Worm (Caenorhabditis elegans) whole organism, L3 larva: ENCODE results near the gene K02C4.5.

Experiments used
- R02D3.7 ChIP-seq: fragments of 150-350 bp; optimal IDR thresholded peaks from 2 replicates; lab custom pipeline; 2014; ENCODE audit warnings: missing biosample characterization, missing genetic modification characterization
- ZK546.5 ChIP-seq: sonication (generic microtip); optimal IDR thresholded peaks from 2 replicates; lab custom pipeline; 2017; ENCODE audit warnings: missing biosample characterization, missing genetic modification characterization
- ama-1 ChIP-seq: fragments of 150-350 bp; optimal IDR thresholded peaks from 2 replicates; lab custom pipeline; 2018
- ceh-16 ChIP-seq: sonication (generic microtip); optimal IDR thresholded peaks from 2 replicates; lab custom pipeline; 2017; ENCODE audit warnings: missing biosample characterization, missing genetic modification characterization
- ceh-28 ChIP-seq: fragments of 150-350 bp; optimal IDR thresholded peaks from 2 replicates; lab custom pipeline; 2014; ENCODE audit warnings: missing biosample characterization, missing genetic modification reagents, missing genetic modification characterization
- ceh-82 ChIP-seq: fragments of 150-350 bp; optimal IDR thresholded peaks from 2 replicates; lab custom pipeline; 2014; ENCODE audit warnings: missing biosample characterization, missing genetic modification characterization
- ceh-9 ChIP-seq: sonication (generic microtip); optimal IDR thresholded peaks from 2 replicates; lab custom pipeline; 2018; ENCODE audit warnings: missing biosample characterization, missing genetic modification characterization
- daf-12 ChIP-seq: fragments of 150-350 bp; optimal IDR thresholded peaks from 2 replicates; lab custom pipeline; 2014; ENCODE audit warnings: missing biosample characterization, missing genetic modification reagents, missing genetic modification characterization
- egl-27 ChIP-seq: sonication (generic microtip); optimal IDR thresholded peaks from 4 replicates; lab custom pipeline; 2017; ENCODE audit warnings: missing biosample characterization, missing genetic modification reagents, missing genetic modification characterization
- egl-5 ChIP-seq: fragments of 150-350 bp; optimal IDR thresholded peaks from 2 replicates; lab custom pipeline; 2017; ENCODE audit warnings: missing biosample characterization, missing genetic modification reagents, missing genetic modification characterization, inconsistent platforms
- elt-1 ChIP-seq: fragments of 150-350 bp; optimal IDR thresholded peaks from 2 replicates; lab custom pipeline; 2014; ENCODE audit warnings: missing biosample characterization, missing genetic modification characterization
- elt-2 ChIP-seq: sonication (generic microtip); optimal IDR thresholded peaks from 2 replicates; lab custom pipeline; 2016; ENCODE audit warnings: missing genetic modification reagents, mild to moderate bottlenecking, missing genetic modification characterization, missing compliant biosample characterization
- elt-3 ChIP-seq, 3 experiments: fragments of 150-350 bp in 1 of 3; sonication (generic microtip) in 2 of 3; optimal IDR thresholded peaks; 2 replicates in 2 of 3; 4 replicates in 1 of 3; lab custom pipeline; 2014 to 2017; ENCODE audit warnings: missing biosample characterization in 3 of 3, missing genetic modification characterization in 3 of 3
- eor-1 ChIP-seq, 2 experiments: fragments of 150-350 bp; optimal IDR thresholded peaks; 2 replicates each; lab custom pipeline; 2014 to 2018; ENCODE audit warnings: missing biosample characterization in 2 of 2, missing genetic modification characterization in 2 of 2
- fkh-10 ChIP-seq: sonication (generic microtip); optimal IDR thresholded peaks from 2 replicates; lab custom pipeline; 2017; ENCODE audit warnings: missing biosample characterization, missing genetic modification reagents, missing genetic modification characterization
- fkh-2 ChIP-seq: fragments of 150-350 bp; optimal IDR thresholded peaks from 2 replicates; lab custom pipeline; 2014; ENCODE audit warnings: missing biosample characterization, missing genetic modification reagents, missing genetic modification characterization
- fos-1 ChIP-seq: fragments of 150-350 bp; optimal IDR thresholded peaks from 2 replicates; lab custom pipeline; 2014; ENCODE audit warnings: missing biosample characterization, missing genetic modification characterization
- hmg-11 ChIP-seq: sonication (generic microtip); optimal IDR thresholded peaks from 2 replicates; lab custom pipeline; 2016; ENCODE audit warnings: missing genetic modification characterization, missing compliant biosample characterization
- jun-1 ChIP-seq: fragments of 150-350 bp; optimal IDR thresholded peaks from 2 replicates; lab custom pipeline; 2014; ENCODE audit warnings: missing biosample characterization, missing genetic modification reagents, missing genetic modification characterization
- lin-39 ChIP-seq: fragments of 150-350 bp; optimal IDR thresholded peaks from 2 replicates; lab custom pipeline; 2018; ENCODE audit warnings: missing biosample characterization, missing genetic modification reagents, missing genetic modification characterization
- lsy-12 ChIP-seq: sonication (generic microtip); optimal IDR thresholded peaks from 2 replicates; lab custom pipeline; 2016; ENCODE audit warnings: mild to moderate bottlenecking, missing genetic modification characterization, missing compliant biosample characterization
- mdl-1 ChIP-seq: fragments of 150-350 bp; optimal IDR thresholded peaks from 2 replicates; lab custom pipeline; 2014; ENCODE audit warnings: missing biosample characterization, missing genetic modification characterization
- mml-1 ChIP-seq: fragments of 150-350 bp; sonication (generic microtip); optimal IDR thresholded peaks from 3 replicates; lab custom pipeline; 2014; ENCODE audit warnings: missing biosample characterization, missing genetic modification characterization
- nfya-1 ChIP-seq: sonication (generic microtip); optimal IDR thresholded peaks from 2 replicates; lab custom pipeline; 2017; ENCODE audit warnings: missing genetic modification characterization, mild to moderate bottlenecking, missing compliant biosample characterization, antibody characterized with exemption, moderate library complexity; ENCODE audit not compliant: insufficient read depth
- nhr-23 ChIP-seq: fragments of 150-350 bp; optimal IDR thresholded peaks from 2 replicates; lab custom pipeline; 2014; ENCODE audit warnings: missing biosample characterization, missing genetic modification reagents, missing genetic modification characterization
- nhr-237 ChIP-seq: fragments of 150-350 bp; optimal IDR thresholded peaks from 2 replicates; lab custom pipeline; 2014; ENCODE audit warnings: missing biosample characterization, missing genetic modification characterization
- nhr-25 ChIP-seq: sonication (generic microtip); optimal IDR thresholded peaks from 2 replicates; lab custom pipeline; 2017; ENCODE audit warnings: missing biosample characterization, missing genetic modification characterization
- nhr-28 ChIP-seq: fragments of 150-350 bp; optimal IDR thresholded peaks from 2 replicates; lab custom pipeline; 2014; ENCODE audit warnings: missing biosample characterization, missing genetic modification characterization
- nhr-43 ChIP-seq: sonication (generic microtip); optimal IDR thresholded peaks from 2 replicates; lab custom pipeline; 2016; ENCODE audit warnings: mild to moderate bottlenecking, missing genetic modification characterization, missing compliant biosample characterization; ENCODE audit not compliant: poor library complexity, severe bottlenecking
- nhr-76 ChIP-seq: fragments of 150-350 bp; sonication (generic microtip); optimal IDR thresholded peaks from 5 replicates; lab custom pipeline; 2014; ENCODE audit warnings: missing biosample characterization, missing genetic modification characterization
- nhr-77 ChIP-seq: fragments of 150-350 bp; optimal IDR thresholded peaks from 2 replicates; lab custom pipeline; 2014; ENCODE audit warnings: missing biosample characterization, missing genetic modification characterization
- pha-4 ChIP-seq: fragments of 150-350 bp; optimal IDR thresholded peaks from 2 replicates; lab custom pipeline; 2014; ENCODE audit warnings: missing biosample characterization, missing genetic modification reagents, missing genetic modification characterization
- pqm-1 ChIP-seq: fragments of 150-350 bp; optimal IDR thresholded peaks from 2 replicates; lab custom pipeline; 2017; ENCODE audit warnings: missing biosample characterization, missing genetic modification characterization, inconsistent platforms
- sea-2 ChIP-seq: fragments of 150-350 bp; sonication (generic microtip); optimal IDR thresholded peaks from 4 replicates; lab custom pipeline; 2014; ENCODE audit warnings: missing biosample characterization, missing genetic modification reagents, missing genetic modification characterization
- skn-1 ChIP-seq: fragments of 150-350 bp; optimal IDR thresholded peaks from 2 replicates; lab custom pipeline; 2014; ENCODE audit warnings: missing biosample characterization, missing genetic modification characterization
- tbx-2 ChIP-seq: sonication (generic microtip); optimal IDR thresholded peaks from 2 replicates; lab custom pipeline; 2016; ENCODE audit warnings: mild to moderate bottlenecking, missing genetic modification characterization, missing compliant biosample characterization
- unc-39 ChIP-seq: sonication (generic microtip); optimal IDR thresholded peaks from 4 replicates; lab custom pipeline; 2017; ENCODE audit warnings: missing biosample characterization, missing genetic modification characterization
- unc-62 ChIP-seq: fragments of 150-350 bp; sonication (generic microtip); optimal IDR thresholded peaks from 4 replicates; lab custom pipeline; 2014; ENCODE audit warnings: missing biosample characterization, missing genetic modification reagents, missing genetic modification characterization
- zag-1 ChIP-seq: fragments of 150-350 bp; optimal IDR thresholded peaks from 2 replicates; lab custom pipeline; 2014; ENCODE audit warnings: missing biosample characterization, missing genetic modification characterization
- ztf-4 ChIP-seq: fragments of 150-350 bp; optimal IDR thresholded peaks from 2 replicates; lab custom pipeline; 2014; ENCODE audit warnings: missing biosample characterization, missing genetic modification characterization

Gene K02C4.5

ce11 chrII:8126617-8127016, 48.4 kb downstream of the K02C4.5 start:
- no peak for TF ChIP-seq ama-1 (lab: Kevin White, UChicago)
- TF ChIP-seq nhr-77, result no peak
- no peak for TF ChIP-seq nhr-23 (tag; lab: Kevin White, UChicago)
- no peak for TF ChIP-seq fkh-10 (GFP tag; lab: Kevin White, UChicago)
- no peak for TF ChIP-seq fkh-2 (tag; lab: Kevin White, UChicago)
- no peak for TF ChIP-seq nhr-237 (tag; lab: Kevin White, UChicago)
- TF ChIP-seq ceh-9, result no peak
- no peak for TF ChIP-seq daf-12 (tag; lab: Kevin White, UChicago)
- TF ChIP-seq R02D3.7 (tag; lab: Kevin White, UChicago), result no peak
- no peak for TF ChIP-seq egl-27 (tag; lab: Kevin White, UChicago)
- TF ChIP-seq ceh-16, result no peak
- TF ChIP-seq pha-4 (tag; lab: Kevin White, UChicago), result no peak
- TF ChIP-seq nfya-1 (tag; lab: Kevin White, UChicago), result no peak
- no peak for TF ChIP-seq hmg-11 (tag; lab: Kevin White, UChicago)
- TF ChIP-seq mdl-1 (tag; lab: Kevin White, UChicago), result no peak
- TF ChIP-seq lsy-12 (tag; lab: Kevin White, UChicago), result no peak
- no peak for TF ChIP-seq pqm-1
- no peak for TF ChIP-seq nhr-43 (tag; lab: Kevin White, UChicago)
- no peak for TF ChIP-seq nhr-76

- no peak for TF ChIP-seq fkh-2 (tag; lab: Kevin White, UChicago)
- TF ChIP-seq nhr-76, result no peak
- TF ChIP-seq pha-4 (tag; lab: Kevin White, UChicago), result peak; percentile 82
- peak; percentile 95 for TF ChIP-seq pqm-1
- TF ChIP-seq nfya-1 (tag; lab: Kevin White, UChicago), result peak; percentile 4
- TF ChIP-seq jun-1 (tag; lab: Kevin White, UChicago), result peak; percentile 65
- peak; percentile 93 for TF ChIP-seq elt-2 (tag; lab: Kevin White, UChicago)
- no peak for TF ChIP-seq ceh-9
- no peak for TF ChIP-seq nhr-237 (tag; lab: Kevin White, UChicago)
- peak; percentile 23 for TF ChIP-seq lin-39 (tag; lab: Kevin White, UChicago)
- no peak for TF ChIP-seq nhr-28 (tag; lab: Kevin White, UChicago)
- TF ChIP-seq tbx-2 (tag; lab: Kevin White, UChicago), result no peak
These were observed 49.1 kb downstream of the K02C4.5 start for ce11 chrII:8127290-8127689.

ce11 chrII:8127794-8128193, 49.6 kb downstream of the K02C4.5 start:
- TF ChIP-seq ceh-16, result no peak
- no peak for TF ChIP-seq ama-1 (lab: Kevin White, UChicago)
- TF ChIP-seq hmg-11 (tag; lab: Kevin White, UChicago), result no peak
- no peak for TF ChIP-seq ztf-4
- no peak for TF ChIP-seq zag-1 (tag; lab: Kevin White, UChicago)
- no peak for TF ChIP-seq nhr-43 (tag; lab: Kevin White, UChicago)

ce11 chrII:8128273-8129039, 50.2 kb downstream of the K02C4.5 start:
- TF ChIP-seq ceh-28 (tag; lab: Kevin White, UChicago), result peak; percentile 44
- peak; percentile 69 for TF ChIP-seq pha-4 (tag; lab: Kevin White, UChicago)
- no peak for TF ChIP-seq pqm-1
- peak; percentile 71 for TF ChIP-seq hmg-11 (tag; lab: Kevin White, UChicago)
- no peak for TF ChIP-seq ceh-9
- peak; percentile 49 for TF ChIP-seq nhr-23 (tag; lab: Kevin White, UChicago)
- no peak for TF ChIP-seq jun-1 (tag; lab: Kevin White, UChicago)
- peak; percentile 94 for TF ChIP-seq nhr-25 (tag; lab: Kevin White, UChicago)
- peak; percentile 58 for TF ChIP-seq nhr-43 (tag; lab: Kevin White, UChicago)
- peak; percentile 0 for TF ChIP-seq tbx-2 (tag; lab: Kevin White, UChicago)
- no peak for TF ChIP-seq eor-1 (tag; optimal IDR thresholded peaks at IDR 0.05; lab: Kevin White, UChicago)
- no peak for TF ChIP-seq nhr-76
- TF ChIP-seq R02D3.7 (tag; lab: Kevin White, UChicago), result no peak
- no peak for TF ChIP-seq egl-5 (tag; lab: Kevin White, UChicago)
- TF ChIP-seq ama-1 (lab: Kevin White, UChicago), result peak; percentile 40
- peak; percentile 27 for TF ChIP-seq skn-1 (tag; lab: Kevin White, UChicago)
- TF ChIP-seq fos-1 (tag; lab: Kevin White, UChicago), result no peak
- no peak for TF ChIP-seq egl-27 (tag; lab: Kevin White, UChicago)
- TF ChIP-seq ZK546.5 (tag; lab: Kevin White, UChicago), result no peak
- no peak for TF ChIP-seq ceh-16
- TF ChIP-seq unc-62 (GFP tag; lab: Kevin White, UChicago), result peak; percentile 42
- TF ChIP-seq mml-1 (tag; lab: Kevin White, UChicago), result no peak
- TF ChIP-seq unc-39 (tag; lab: Kevin White, UChicago), result no peak
- TF ChIP-seq elt-2 (tag; lab: Kevin White, UChicago), result peak; percentile 35
- TF ChIP-seq daf-12 (tag; lab: Kevin White, UChicago), result no peak
- TF ChIP-seq nfya-1 (tag; lab: Kevin White, UChicago), result peak; percentile 85
- peak; percentile 79 for TF ChIP-seq lin-39 (tag; lab: Kevin White, UChicago)
- peak; percentile 55 for TF ChIP-seq elt-1 (tag; lab: Kevin White, UChicago)
- no peak for TF ChIP-seq ceh-82
- TF ChIP-seq nhr-237 (tag; lab: Kevin White, UChicago), result no peak
- TF ChIP-seq fkh-2 (tag; lab: Kevin White, UChicago), result no peak
- peak; percentile 50 for TF ChIP-seq ztf-4
- TF ChIP-seq elt-3 (tag; optimal IDR thresholded peaks at IDR 0.05; lab: Kevin White, UChicago), result peak in 1 of 3 experiments; percentile 52
- TF ChIP-seq sea-2 (GFP tag; lab: Kevin White, UChicago), result no peak
- TF ChIP-seq nhr-77, result no peak
